Fruit fly (Drosophila melanogaster) whole organism, embryonic: ENCODE data around the gene Vm26Ac.

ENCODE experiments used
- CG10209 ChIP-seq: fragments of 200-800 bp; sonication (Bioruptor generic); optimal IDR thresholded peaks from 3 replicates; lab custom pipeline; 2017; ENCODE audit warnings: missing biosample characterization, mild to moderate bottlenecking, missing genetic modification characterization, missing genetic modification reagents
- CG10267 ChIP-seq: fragments of 200-800 bp; sonication (Bioruptor generic); optimal IDR thresholded peaks from 2 replicates; lab custom pipeline; 2018; ENCODE audit warnings: missing biosample characterization, mild to moderate bottlenecking, missing genetic modification characterization, moderate library complexity
- CG10321 ChIP-seq: fragments of 200-800 bp; sonication (Bioruptor generic); IDR thresholded peaks from 2 replicates; pipeline ENCODE4 v1.3.6; 2022; ENCODE audit warnings: missing biosample characterization, missing genetic modification characterization
- CG11456 ChIP-seq: fragments of 200-800 bp; sonication (Bioruptor generic); IDR thresholded peaks from 3 replicates; pipeline ENCODE4 v1.3.6; 2022; ENCODE audit warnings: missing biosample characterization, missing genetic modification characterization
- CG13287 ChIP-seq: fragments of 200-800 bp; sonication (Bioruptor generic); IDR thresholded peaks from 2 replicates; pipeline ENCODE4 v1.3.6; 2022; ENCODE audit warnings: missing biosample characterization, missing genetic modification characterization; ENCODE audit not compliant: partially characterized antibody
- CG1529 ChIP-seq: fragments of 200-800 bp; sonication (Bioruptor generic); optimal IDR thresholded peaks from 3 replicates; lab custom pipeline; 2018; ENCODE audit warnings: missing biosample characterization, missing genetic modification characterization
- CG15479 ChIP-seq: fragments of 200-800 bp; sonication (Bioruptor generic); optimal IDR thresholded peaks from 3 replicates; lab custom pipeline; 2019; ENCODE audit warnings: missing biosample characterization, mild to moderate bottlenecking, missing genetic modification characterization, moderate library complexity
- CG17385 ChIP-seq: fragments of 200-800 bp; sonication (Bioruptor generic); optimal IDR thresholded peaks from 3 replicates; lab custom pipeline; 2018; ENCODE audit warnings: missing biosample characterization, mild to moderate bottlenecking, missing genetic modification characterization
- CG18011 ChIP-seq: fragments of 200-800 bp; sonication (Bioruptor generic); optimal IDR thresholded peaks from 2 replicates; lab custom pipeline; 2017; ENCODE audit warnings: missing biosample characterization, missing genetic modification characterization, mild to moderate bottlenecking, moderate library complexity, missing genotype
- CG2199 ChIP-seq: fragments of 200-800 bp; sonication (Bioruptor generic); IDR thresholded peaks from 3 replicates; pipeline ENCODE4 v1.3.6; 2022; ENCODE audit warnings: missing biosample characterization, missing genetic modification characterization
- CG33213 ChIP-seq: fragments of 200-800 bp; sonication (Bioruptor generic); optimal IDR thresholded peaks from 3 replicates; lab custom pipeline; 2016; ENCODE audit warnings: missing biosample characterization, missing genetic modification characterization
- CG34376 ChIP-seq: fragments of 200-800 bp; sonication (Bioruptor generic); optimal IDR thresholded peaks from 2 replicates; lab custom pipeline; 2018; ENCODE audit warnings: missing biosample characterization, mild to moderate bottlenecking, missing genetic modification characterization
- CG3995 ChIP-seq: fragments of 200-800 bp; sonication (Bioruptor generic); optimal IDR thresholded peaks from 3 replicates; lab custom pipeline; 2016; ENCODE audit warnings: missing biosample characterization, missing genetic modification characterization
- CG4282 ChIP-seq: fragments of 200-800 bp; sonication (Bioruptor generic); optimal IDR thresholded peaks from 2 replicates; lab custom pipeline; 2016; ENCODE audit warnings: missing biosample characterization, missing genetic modification characterization
- CG6254 ChIP-seq: fragments of 200-800 bp; sonication (Bioruptor generic); optimal IDR thresholded peaks from 3 replicates; lab custom pipeline; 2017; ENCODE audit warnings: mild to moderate bottlenecking, missing biosample characterization, missing genetic modification reagents, missing genetic modification characterization
- CG6765 ChIP-seq: fragments of 200-800 bp; sonication (Bioruptor generic); optimal IDR thresholded peaks from 3 replicates; lab custom pipeline; 2017; ENCODE audit warnings: missing biosample characterization, mild to moderate bottlenecking, missing genetic modification characterization
- CG7839 ChIP-seq: fragments of 200-800 bp; sonication (Bioruptor generic); optimal IDR thresholded peaks from 3 replicates; lab custom pipeline; 2018; ENCODE audit warnings: missing biosample characterization, mild to moderate bottlenecking, missing genetic modification characterization, moderate library complexity
- Ets65A ChIP-seq: fragments of 200-800 bp; sonication (Bioruptor generic); peaks from one replicate; lab custom pipeline; 2016; ENCODE audit warnings: missing biosample characterization, missing genetic modification characterization
- Fer2 ChIP-seq: fragments of 200-800 bp; sonication (Bioruptor generic); optimal IDR thresholded peaks from 2 replicates; lab custom pipeline; 2018; ENCODE audit warnings: missing biosample characterization, mild to moderate bottlenecking, missing genetic modification characterization, moderate library complexity
- HLH54F ChIP-seq: fragments of 200-800 bp; sonication (Bioruptor generic); optimal IDR thresholded peaks from 3 replicates; lab custom pipeline; 2016; ENCODE audit warnings: missing biosample characterization, missing genetic modification characterization
- Hey ChIP-seq: fragments of 200-800 bp; sonication (Bioruptor generic); optimal IDR thresholded peaks from 3 replicates; lab custom pipeline; 2018; ENCODE audit warnings: missing biosample characterization, mild to moderate bottlenecking, missing genetic modification characterization
- Hr78 ChIP-seq, 2 experiments: fragments of 200-800 bp in 1 of 2; fragments of >200 bp in 1 of 2; sonication (Bioruptor generic) in 1 of 2; optimal IDR thresholded peaks; 2 replicates each; lab custom pipeline; 2017 to 2019; ENCODE audit warnings: missing biosample characterization in 2 of 2, missing genetic modification characterization in 2 of 2, mild to moderate bottlenecking in 1 of 2, moderate library complexity in 1 of 2
- Med ChIP-seq: fragments of 200-800 bp; sonication (Bioruptor generic); peaks from one replicate; lab custom pipeline; 2016; ENCODE audit warnings: missing biosample characterization, missing genetic modification characterization, mild to moderate bottlenecking, inconsistent platforms, moderate library complexity
- Mes4 ChIP-seq: fragments of 200-800 bp; sonication (Bioruptor generic); optimal IDR thresholded peaks from 2 replicates; lab custom pipeline; 2016; ENCODE audit warnings: missing biosample characterization, missing genetic modification characterization
- Pdp1 ChIP-seq, 2 experiments: fragments of 200-800 bp; sonication (Bioruptor generic); optimal IDR thresholded peaks; 3 replicates each; lab custom pipeline; 2016; ENCODE audit warnings: missing biosample characterization in 2 of 2, missing genetic modification characterization in 2 of 2, mild to moderate bottlenecking in 1 of 2, moderate library complexity in 1 of 2
- TFAM ChIP-seq: fragments of 200-800 bp; sonication (Bioruptor generic); optimal IDR thresholded peaks from 2 replicates; lab custom pipeline; 2017; ENCODE audit warnings: missing biosample characterization, missing genetic modification characterization, inconsistent platforms
- bcd ChIP-seq: fragments of 200-800 bp; sonication (Bioruptor generic); optimal IDR thresholded peaks from 2 replicates; lab custom pipeline; 2017; ENCODE audit warnings: missing biosample characterization, mild to moderate bottlenecking, missing genetic modification characterization
- cg ChIP-seq: fragments of 200-800 bp; sonication (Bioruptor generic); optimal IDR thresholded peaks from 3 replicates; lab custom pipeline; 2019; ENCODE audit warnings: missing biosample characterization, mild to moderate bottlenecking, missing genetic modification characterization, moderate library complexity
- emc ChIP-seq: fragments of 200-800 bp; sonication (Bioruptor generic); optimal IDR thresholded peaks from 2 replicates; lab custom pipeline; 2016; ENCODE audit warnings: missing biosample characterization, missing genetic modification characterization
- en ChIP-seq: fragments of 200-800 bp; sonication (Bioruptor generic); optimal IDR thresholded peaks from 2 replicates; lab custom pipeline; 2016; ENCODE audit warnings: missing biosample characterization, missing genetic modification characterization
- exex ChIP-seq: fragments of 200-800 bp; sonication (Bioruptor generic); optimal IDR thresholded peaks from 4 replicates; lab custom pipeline; 2018; ENCODE audit warnings: missing biosample characterization, mild to moderate bottlenecking, missing genetic modification characterization, moderate library complexity
- fu2 ChIP-seq: fragments of 200-800 bp; sonication (Bioruptor generic); optimal IDR thresholded peaks from 2 replicates; lab custom pipeline; 2016; ENCODE audit warnings: missing biosample characterization, missing genetic modification characterization
- grn ChIP-seq: fragments of 200-800 bp; sonication (Bioruptor generic); optimal IDR thresholded peaks from 3 replicates; lab custom pipeline; 2017; ENCODE audit warnings: missing biosample characterization, missing genetic modification characterization
- gsb-n ChIP-seq: fragments of 200-800 bp; sonication (Bioruptor generic); optimal IDR thresholded peaks from 3 replicates; lab custom pipeline; 2018; ENCODE audit warnings: missing biosample characterization, mild to moderate bottlenecking, missing genetic modification characterization
- kay ChIP-seq: fragments of 200-800 bp; sonication (Bioruptor generic); optimal IDR thresholded peaks from 2 replicates; lab custom pipeline; 2016; ENCODE audit warnings: missing biosample characterization, missing genetic modification characterization
- mirr ChIP-seq: fragments of 200-800 bp; sonication (Bioruptor generic); optimal IDR thresholded peaks from 3 replicates; lab custom pipeline; 2018; ENCODE audit warnings: missing biosample characterization, mild to moderate bottlenecking, missing genetic modification characterization
- otp ChIP-seq: fragments of 200-800 bp; sonication (Bioruptor generic); IDR thresholded peaks from 3 replicates; pipeline ENCODE4, ENCODE4 v1.3.6; 2022; ENCODE audit warnings: missing biosample characterization, missing genetic modification characterization
- pb ChIP-seq: fragments of 200-800 bp; sonication (Bioruptor generic); optimal IDR thresholded peaks from 3 replicates; lab custom pipeline; 2016; ENCODE audit warnings: missing biosample characterization, missing genetic modification characterization
- pfk ChIP-seq: fragments of 200-800 bp; sonication (Bioruptor generic); optimal IDR thresholded peaks from 2 replicates; lab custom pipeline; 2018; ENCODE audit warnings: missing biosample characterization, mild to moderate bottlenecking, missing genetic modification characterization, moderate library complexity
- pros ChIP-seq: fragments of 200-800 bp; sonication (Bioruptor generic); optimal IDR thresholded peaks from 3 replicates; lab custom pipeline; 2019; ENCODE audit warnings: missing biosample characterization, mild to moderate bottlenecking, missing genetic modification characterization, moderate library complexity
- sima ChIP-seq: fragments of 200-800 bp; sonication (Bioruptor generic); optimal IDR thresholded peaks from 2 replicates; lab custom pipeline; 2016; ENCODE audit warnings: missing biosample characterization, missing genetic modification characterization
- stwl ChIP-seq: fragments of 200-800 bp; sonication (Bioruptor generic); optimal IDR thresholded peaks from 3 replicates; lab custom pipeline; 2018; ENCODE audit warnings: missing biosample characterization, mild to moderate bottlenecking, missing genetic modification characterization, moderate library complexity
- sug ChIP-seq: fragments of 200-800 bp; optimal IDR thresholded peaks from 2 replicates; lab custom pipeline; 2019; ENCODE audit warnings: missing biosample characterization, mild to moderate bottlenecking, missing genetic modification characterization, moderate library complexity
- vnd ChIP-seq: fragments of 200-800 bp; sonication (Bioruptor generic); IDR thresholded peaks from 3 replicates; pipeline ENCODE4 v1.3.6; 2022; ENCODE audit warnings: missing biosample characterization, missing genetic modification characterization; ENCODE audit not compliant: partially characterized antibody

Gene Vm26Ac

dm6 chr2L:5988115-5989092 lies 30.0 kb upstream of the Vm26Ac start (continued):
- TF ChIP-seq exex (tag; lab: Kevin White, UChicago) = peak; percentile 78
- peak; percentile 80 for TF ChIP-seq grn (GFP tag; lab: Kevin White, UChicago)
- no peak for TF ChIP-seq bcd
- no peak for TF ChIP-seq CG11456 (GFP tag; lab: Robert Waterston, UW)
- peak; percentile 61 for TF ChIP-seq Ets65A (GFP tag; lab: Kevin White, UChicago)
- TF ChIP-seq sug (tag; lab: Kevin White, UChicago) = peak; percentile 40
- TF ChIP-seq Pdp1 (GFP tag; optimal IDR thresholded peaks at IDR 0.05; lab: Kevin White, UChicago) = peak in 1 of 2 experiments; percentile 68

dm6 chr2L:5986940-5987339 lies 28.5 kb upstream of the Vm26Ac start:
- TF ChIP-seq CG10209 (no peak), CG7839 (tag; lab: Kevin White, UChicago) (no peak), CG13287 (GFP tag; lab: Robert Waterston, UW) (no peak), gsb-n (tag; lab: Kevin White, UChicago) (peak; percentile 72), CG4282 (GFP tag; lab: Kevin White, UChicago) (peak; percentile 15), CG6765 (GFP tag; lab: Kevin White, UChicago) (no peak), kay (GFP tag; lab: Kevin White, UChicago) (peak; percentile 28), CG34376 (GFP tag; lab: Kevin White, UChicago) (peak; percentile 75), exex (tag; lab: Kevin White, UChicago) (peak; percentile 87), mirr (GFP tag; lab: Kevin White, UChicago) (peak; percentile 31), Med (GFP tag; lab: Kevin White, UChicago) (peak; percentile 51), stwl (tag; lab: Kevin White, UChicago) (peak; percentile 30), sima (no peak), CG33213 (GFP tag; lab: Kevin White, UChicago) (no peak), sug (tag; lab: Kevin White, UChicago) (peak; percentile 27), CG15479 (GFP tag; lab: Kevin White, UChicago) (peak; percentile 4), CG18011 (GFP tag; lab: Kevin White, UChicago) (peak; percentile 32), CG3995 (GFP tag; lab: Kevin White, UChicago) (peak; percentile 85), Hey (tag; lab: Kevin White, UChicago) (peak; percentile 40), pros (GFP tag; lab: Kevin White, UChicago) (peak; percentile 1), CG6254 (GFP tag; lab: Kevin White, UChicago) (no peak), otp (GFP tag; lab: Robert Waterston, UW) (no peak), HLH54F (GFP tag; lab: Kevin White, UChicago) (no peak), Hr78 (GFP tag; optimal IDR thresholded peaks at IDR 0.05; lab: Kevin White, UChicago) (no peak), CG1529 (GFP tag; lab: Kevin White, UChicago) (peak; percentile 86), CG10267 (peak; percentile 73), TFAM (GFP tag; lab: Kevin White, UChicago) (no peak), pfk (GFP tag; lab: Kevin White, UChicago) (no peak), pb (GFP tag; lab: Kevin White, UChicago) (no peak), Ets65A (GFP tag; lab: Kevin White, UChicago) (no peak), cg (GFP tag; lab: Kevin White, UChicago) (peak; percentile 21), CG17385 (GFP tag; lab: Kevin White, UChicago) (no peak), Fer2 (tag; lab: Kevin White, UChicago) (no peak), CG2199 (GFP tag; lab: Robert Waterston, UW) (no peak), Mes4 (GFP tag; lab: Kevin White, UChicago) (no peak), vnd (GFP tag; lab: Robert Waterston, UW) (no peak), emc (GFP tag; lab: Kevin White, UChicago) (no peak), en (GFP tag; lab: Kevin White, UChicago) (no peak), CG10321 (GFP tag; lab: Robert Waterston, UW) (no peak), fu2 (GFP tag; lab: Kevin White, UChicago) (no peak), Pdp1 (GFP tag; optimal IDR thresholded peaks at IDR 0.05; lab: Kevin White, UChicago) (peak in 1 of 2 experiments; percentile 47)
